Worm (Caenorhabditis elegans) whole organism, young adult: ENCODE results near the gene tax-6.

Experiments
- B0019.2 ChIP-seq: fragments of 200-800 bp; sonication (Bioruptor generic); conservative IDR thresholded peaks from 2 replicates; pipeline ENCODE4 v1.3.6; 2022; ENCODE audit warnings: missing genetic modification reagents, missing genetic modification characterization, missing compliant biosample characterization
- B0035.1 ChIP-seq: sonication (generic microtip); optimal IDR thresholded peaks from 2 replicates; lab custom pipeline; 2016; ENCODE audit warnings: missing genetic modification characterization, mild to moderate bottlenecking, missing compliant biosample characterization, missing genotype, missing genetic modification reagents
- B0336.3 ChIP-seq: fragments of 200-800 bp; sonication (Bioruptor generic); IDR thresholded peaks from 2 replicates; pipeline ENCODE4 v1.3.6; 2022; ENCODE audit warnings: missing genetic modification characterization, missing compliant biosample characterization
- C06A6.2 ChIP-seq: fragments of 200-800 bp; sonication (Bioruptor generic); conservative IDR thresholded peaks from 2 replicates; pipeline ENCODE4 v1.3.6; 2022; ENCODE audit warnings: missing genetic modification characterization, missing compliant biosample characterization
- F23B12.7 ChIP-seq: sonication (generic microtip); optimal IDR thresholded peaks from 2 replicates; lab custom pipeline; 2017; ENCODE audit warnings: missing genetic modification characterization, mild to moderate bottlenecking, missing compliant biosample characterization, antibody characterized with exemption, moderate library complexity; ENCODE audit not compliant: insufficient read depth
- F55B11.4 ChIP-seq: sonication (generic microtip); optimal IDR thresholded peaks from 2 replicates; lab custom pipeline; 2016; ENCODE audit warnings: missing compliant biosample characterization, missing genetic modification characterization, borderline replicate concordance; ENCODE audit not compliant: insufficient read depth
- K12H6.12 ChIP-seq: fragments of 200-800 bp; sonication (Bioruptor generic); optimal IDR thresholded peaks from 2 replicates; lab custom pipeline; 2018; ENCODE audit warnings: mild to moderate bottlenecking, missing genetic modification characterization, missing compliant biosample characterization
- Y53G8AR.9 ChIP-seq: fragments of 200-800 bp; sonication (Bioruptor generic); conservative IDR thresholded peaks from 2 replicates; pipeline ENCODE4 v1.3.6; 2022; ENCODE audit warnings: missing genetic modification reagents, missing genetic modification characterization, missing compliant biosample characterization
- Y56A3A.18 ChIP-seq: fragments of 200-800 bp; sonication (Bioruptor generic); IDR thresholded peaks from 2 replicates; pipeline ENCODE4 v1.3.6; 2022; ENCODE audit warnings: missing genetic modification reagents, missing genetic modification characterization, missing compliant biosample characterization
- Y67H2A.10 ChIP-seq: fragments of 200-800 bp; sonication (Bioruptor generic); conservative IDR thresholded peaks from 2 replicates; pipeline ENCODE4 v1.3.6; 2022; ENCODE audit warnings: missing genetic modification reagents, missing genetic modification characterization, missing compliant biosample characterization
- Y95B8A.8 ChIP-seq: fragments of 200-800 bp; sonication (Bioruptor generic); IDR thresholded peaks from 2 replicates; pipeline ENCODE4 v1.3.6; 2022; ENCODE audit warnings: missing genetic modification reagents, missing genetic modification characterization, missing compliant biosample characterization
- ZK185.1 ChIP-seq: sonication (generic microtip); optimal IDR thresholded peaks from 2 replicates; lab custom pipeline; 2016; ENCODE audit warnings: mild to moderate bottlenecking, missing genetic modification characterization, missing compliant biosample characterization; ENCODE audit not compliant: poor library complexity, severe bottlenecking
- ama-1 ChIP-seq, 3 experiments: fragments of 150-350 bp in 1 of 3; sonication (generic microtip) in 2 of 3; optimal IDR thresholded peaks; 2 replicates each; lab custom pipeline; 2014 to 2018; ENCODE audit warnings: missing biosample characterization in 2 of 3, missing genetic modification characterization in 2 of 3, missing genetic modification reagents in 2 of 3
- aptf-2 ChIP-seq: fragments of 200-800 bp; sonication (Bioruptor generic); conservative IDR thresholded peaks from 2 replicates; pipeline ENCODE4 v1.3.6; 2022; ENCODE audit warnings: missing genetic modification reagents, missing genetic modification characterization, missing compliant biosample characterization
- atf-7 ChIP-seq: sonication (generic microtip); optimal IDR thresholded peaks from 2 replicates; lab custom pipeline; 2017; ENCODE audit warnings: mild to moderate bottlenecking, missing genetic modification characterization, missing compliant biosample characterization
- bed-1 ChIP-seq: fragments of 200-800 bp; sonication (Bioruptor generic); IDR thresholded peaks from 2 replicates; pipeline ENCODE4 v1.3.6; 2022; ENCODE audit warnings: missing genetic modification reagents, missing genetic modification characterization, missing compliant biosample characterization
- ccch-3 ChIP-seq: fragments of 200-800 bp; sonication (Bioruptor generic); optimal IDR thresholded peaks from 2 replicates; lab custom pipeline; 2018; ENCODE audit warnings: mild to moderate bottlenecking, missing genetic modification characterization, missing compliant biosample characterization
- ceh-79 ChIP-seq: sonication (generic microtip); optimal IDR thresholded peaks from 2 replicates; lab custom pipeline; 2017; ENCODE audit warnings: mild to moderate bottlenecking, missing genetic modification characterization, missing compliant biosample characterization
- die-1 ChIP-seq: sonication (generic microtip); optimal IDR thresholded peaks from 2 replicates; lab custom pipeline; 2016; ENCODE audit warnings: missing genotype, mild to moderate bottlenecking, missing genetic modification characterization, missing compliant biosample characterization
- dox-1 ChIP-seq: fragments of 200-800 bp; sonication (Bioruptor generic); IDR thresholded peaks from 2 replicates; pipeline ENCODE4 v1.3.6; 2022; ENCODE audit warnings: missing genetic modification reagents, missing genetic modification characterization, missing compliant biosample characterization
- efl-1 ChIP-seq: fragments of 150-350 bp; optimal IDR thresholded peaks from 2 replicates; lab custom pipeline; 2014; ENCODE audit warnings: missing biosample characterization, missing genetic modification reagents, missing genetic modification characterization
- egl-44 ChIP-seq: fragments of 200-800 bp; sonication (Bioruptor generic); IDR thresholded peaks from 2 replicates; pipeline ENCODE4 v1.3.6; 2022; ENCODE audit warnings: missing genetic modification reagents, missing genetic modification characterization, missing compliant biosample characterization
- him-1 ChIP-seq: sonication (generic microtip); optimal IDR thresholded peaks from 2 replicates; lab custom pipeline; 2016; ENCODE audit warnings: missing genotype, missing genetic modification reagents, missing genetic modification characterization, missing compliant biosample characterization
- hlh-12 ChIP-seq: sonication (generic microtip); optimal IDR thresholded peaks from 2 replicates; lab custom pipeline; 2016; ENCODE audit warnings: missing genetic modification characterization, missing compliant biosample characterization
- hmg-1.2 ChIP-seq: fragments of 200-800 bp; sonication (Bioruptor generic); IDR thresholded peaks from 2 replicates; pipeline ENCODE4 v1.3.6; 2022; ENCODE audit warnings: missing genetic modification reagents, missing genetic modification characterization, missing compliant biosample characterization
- hrde-1 ChIP-seq: sonication (generic microtip); optimal IDR thresholded peaks from 2 replicates; lab custom pipeline; 2016; ENCODE audit warnings: missing genetic modification characterization, mild to moderate bottlenecking, missing compliant biosample characterization, moderate library complexity, missing genotype, missing genetic modification reagents, borderline replicate concordance
- hsf-1 ChIP-seq: fragments of 200-800 bp; sonication (Bioruptor generic); IDR thresholded peaks from 2 replicates; pipeline ENCODE4 v1.3.6; 2022; ENCODE audit warnings: missing genetic modification reagents, missing genetic modification characterization, missing compliant biosample characterization
- let-526 ChIP-seq: fragments of 200-800 bp; sonication (Bioruptor generic); IDR thresholded peaks from 2 replicates; pipeline ENCODE4 v1.3.6; 2022; ENCODE audit warnings: missing genetic modification reagents, missing genetic modification characterization, missing compliant biosample characterization
- let-607 ChIP-seq, 2 experiments: fragments of 200-800 bp in 1 of 2; sonication (Bioruptor generic) in 1 of 2; sonication (generic microtip) in 1 of 2; optimal IDR thresholded peaks; 2 replicates each; lab custom pipeline; 2016 to 2018; ENCODE audit warnings: mild to moderate bottlenecking in 2 of 2, missing compliant biosample characterization in 2 of 2, missing genetic modification characterization in 2 of 2, moderate library complexity in 2 of 2, missing genotype in 1 of 2
- lin-35 ChIP-seq, 3 experiments: fragments of 150-350 bp in 2 of 3; sonication (generic microtip) in 1 of 3; optimal IDR thresholded peaks; 2 replicates each; lab custom pipeline; 2014 to 2018; ENCODE audit warnings: missing biosample characterization in 3 of 3, missing genetic modification characterization in 3 of 3, missing genetic modification reagents in 3 of 3
- madf-6 ChIP-seq: fragments of 200-800 bp; sonication (Bioruptor generic); IDR thresholded peaks from 2 replicates; pipeline ENCODE4 v1.3.6; 2022; ENCODE audit warnings: missing genetic modification reagents, missing genetic modification characterization, missing compliant biosample characterization
- madf-8 ChIP-seq: fragments of 200-800 bp; sonication (Bioruptor generic); conservative IDR thresholded peaks from 2 replicates; pipeline ENCODE4 v1.3.6; 2022; ENCODE audit warnings: missing genetic modification reagents, missing genetic modification characterization, missing compliant biosample characterization
- mxl-1 ChIP-seq: sonication (generic microtip); optimal IDR thresholded peaks from 2 replicates; lab custom pipeline; 2016; ENCODE audit warnings: missing genetic modification characterization, missing compliant biosample characterization
- nfya-1 ChIP-seq: sonication (generic microtip); optimal IDR thresholded peaks from 2 replicates; lab custom pipeline; 2017; ENCODE audit warnings: antibody characterized with exemption, missing compliant biosample characterization, missing genetic modification characterization, borderline replicate concordance; ENCODE audit not compliant: insufficient read depth
- nfya-2 ChIP-seq: fragments of 200-800 bp; sonication (Bioruptor generic); IDR thresholded peaks from 2 replicates; pipeline ENCODE4 v1.3.6; 2022; ENCODE audit warnings: missing genetic modification reagents, missing genetic modification characterization, missing compliant biosample characterization
- nhr-120 ChIP-seq: fragments of 200-800 bp; sonication (Bioruptor generic); IDR thresholded peaks from 2 replicates; pipeline ENCODE4 v1.3.6; 2022; ENCODE audit warnings: missing genetic modification characterization, missing compliant biosample characterization
- nhr-90 ChIP-seq: sonication (generic microtip); optimal IDR thresholded peaks from 2 replicates; lab custom pipeline; 2016; ENCODE audit warnings: missing genotype, mild to moderate bottlenecking, missing genetic modification characterization, missing compliant biosample characterization
- pha-4 ChIP-seq: fragments of 150-350 bp; sonication (generic microtip); optimal IDR thresholded peaks from 2 replicates; lab custom pipeline; 2014; ENCODE audit warnings: missing biosample characterization, missing genetic modification reagents, missing genetic modification characterization
- repo-1 ChIP-seq: sonication (generic microtip); optimal IDR thresholded peaks from 2 replicates; lab custom pipeline; 2017; ENCODE audit warnings: mild to moderate bottlenecking, missing genetic modification characterization, missing compliant biosample characterization
- sea-2 ChIP-seq: fragments of 200-800 bp; sonication (Bioruptor generic); IDR thresholded peaks from 2 replicates; pipeline ENCODE4 v1.3.6; 2022; ENCODE audit warnings: missing genetic modification characterization, missing compliant biosample characterization
- snpc-1.3 ChIP-seq: sonication (generic microtip); optimal IDR thresholded peaks from 2 replicates; lab custom pipeline; 2017; ENCODE audit warnings: missing genetic modification characterization, mild to moderate bottlenecking, missing compliant biosample characterization, antibody characterized with exemption, moderate library complexity, missing genotype, missing genetic modification reagents; ENCODE audit not compliant: insufficient read depth
- sptf-2 ChIP-seq: fragments of 200-800 bp; sonication (Bioruptor generic); optimal IDR thresholded peaks from 2 replicates; lab custom pipeline; 2018; ENCODE audit warnings: mild to moderate bottlenecking, missing genetic modification characterization, missing compliant biosample characterization
- xnd-1 ChIP-seq: sonication (generic microtip); optimal IDR thresholded peaks from 2 replicates; lab custom pipeline; 2016; ENCODE audit warnings: missing genotype, missing genetic modification reagents, missing genetic modification characterization, missing compliant biosample characterization
- ztf-22 ChIP-seq: fragments of 200-800 bp; sonication (Bioruptor generic); optimal IDR thresholded peaks from 2 replicates; lab custom pipeline; 2018; ENCODE audit warnings: mild to moderate bottlenecking, missing genetic modification characterization, moderate library complexity, missing compliant biosample characterization

The tax-6 gene

DNA sequence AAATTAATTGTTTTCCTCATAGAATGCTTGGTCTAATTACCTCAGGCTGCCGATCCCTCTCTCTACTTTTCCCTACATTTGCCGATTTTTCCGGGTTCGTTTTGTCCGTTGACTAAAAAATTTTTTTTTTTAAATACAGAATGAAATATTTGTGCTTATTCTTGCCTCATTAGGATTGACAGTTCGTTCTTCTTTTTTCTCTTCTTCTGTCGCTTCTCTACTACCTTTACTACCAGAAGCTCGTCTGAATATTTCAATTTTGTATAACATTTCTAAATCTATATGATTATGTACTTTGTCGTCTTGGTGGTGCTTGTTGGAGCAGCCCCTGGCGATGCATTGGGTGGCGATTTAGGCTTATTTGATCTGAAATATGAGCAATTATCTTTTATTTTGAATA is 26.2 kb downstream of the tax-6 start (continued):
- TF ChIP-seq Y95B8A.8 (GFP tag; lab: Robert Waterston, UW) (no peak), F55B11.4 (tag; lab: Kevin White, UChicago) (no peak), B0019.2 (GFP tag; lab: Robert Waterston, UW) (no peak)

- TF ChIP-seq atf-7 (tag; lab: Kevin White, UChicago) = no peak
- TF ChIP-seq B0035.1 (tag; lab: Kevin White, UChicago) = no peak
- no peak for TF ChIP-seq F23B12.7
- no peak for TF ChIP-seq dox-1
- TF ChIP-seq Y53G8AR.9 (GFP tag; lab: Robert Waterston, UW) = no peak
- TF ChIP-seq pha-4 (tag; lab: Kevin White, UChicago) = no peak
- TF ChIP-seq let-607 (tag; optimal IDR thresholded peaks at IDR 0.05; lab: Kevin White, UChicago) = no peak
- no peak for TF ChIP-seq ceh-79 (tag; lab: Kevin White, UChicago)
- no peak for TF ChIP-seq repo-1
- TF ChIP-seq xnd-1 (tag; lab: Kevin White, UChicago) = no peak
- no peak for TF ChIP-seq sptf-2 (GFP tag; lab: Kevin White, UChicago)
- no peak for TF ChIP-seq mxl-1 (tag; lab: Kevin White, UChicago)
- TF ChIP-seq nhr-90 (tag; lab: Kevin White, UChicago) = no peak
- TF ChIP-seq lin-35 (GFP tag; optimal IDR thresholded peaks at IDR 0.05; lab: Kevin White, UChicago) = no peak
- TF ChIP-seq Y67H2A.10 (GFP tag; lab: Robert Waterston, UW) = no peak
- TF ChIP-seq hmg-1.2 (GFP tag; lab: Robert Waterston, UW) = no peak
- no peak for TF ChIP-seq ccch-3
These were observed 28.9 kb downstream of the tax-6 start, which contains the start of gene bgnt-1.1 for ce11 chrIV:10472478-10472877. Gene bgnt-1.1, plus strand, starts transcription at chrIV:10472778.

ce11 chrIV:10469494-10469893 is 31.9 kb downstream of the tax-6 start, which contains the start of gene ugt-44:
Gene ugt-44, plus strand, starts transcription at chrIV:10469741.
- TF ChIP-seq atf-7 (tag; lab: Kevin White, UChicago) (peak; percentile 81), ztf-22 (GFP tag; lab: Kevin White, UChicago) (no peak), snpc-1.3 (tag; lab: Kevin White, UChicago) (no peak), B0336.3 (GFP tag; lab: Robert Waterston, UW) (0 out of 2 replicates have a peak, but pooled peaks have one; percentile 23), ama-1 (optimal IDR thresholded peaks at IDR 0.05; lab: Kevin White, UChicago) (no peak), ama-1 (GFP tag; optimal IDR thresholded peaks at IDR 0.05; lab: Kevin White, UChicago) (no peak), aptf-2 (GFP tag; lab: Robert Waterston, UW) (no peak), K12H6.12 (no peak), sea-2 (GFP tag; lab: Robert Waterston, UW) (no peak), hrde-1 (tag; lab: Kevin White, UChicago) (no peak), ceh-79 (tag; lab: Kevin White, UChicago) (no peak), let-526 (GFP tag; lab: Robert Waterston, UW) (no peak), madf-6 (no peak), nhr-120 (GFP tag; lab: Robert Waterston, UW) (no peak), him-1 (tag; lab: Kevin White, UChicago) (no peak), hsf-1 (no peak), efl-1 (GFP tag; lab: Kevin White, UChicago) (no peak), egl-44 (GFP tag; lab: Robert Waterston, UW) (no peak), bed-1 (GFP tag; lab: Robert Waterston, UW) (no peak), nfya-1 (tag; lab: Kevin White, UChicago) (no peak), ccch-3 (no peak), dox-1 (peak; percentile 40; the same call in 1 of the 2 replicates), hlh-12 (tag; lab: Kevin White, UChicago) (no peak), Y67H2A.10 (GFP tag; lab: Robert Waterston, UW) (no peak), madf-8 (GFP tag; lab: Robert Waterston, UW) (no peak), C06A6.2 (GFP tag; lab: Robert Waterston, UW) (no peak), ZK185.1 (no peak), B0035.1 (tag; lab: Kevin White, UChicago) (no peak), nfya-2 (no peak), mxl-1 (tag; lab: Kevin White, UChicago) (no peak), Y56A3A.18 (GFP tag; lab: Robert Waterston, UW) (no peak), die-1 (tag; lab: Kevin White, UChicago) (no peak)
